Worm (Caenorhabditis elegans) whole organism, L4/young adult: ENCODE measurements around the gene dlg-1.

ENCODE experiments used
- W03F9.2 ChIP-seq: fragments of 150-350 bp; optimal IDR thresholded peaks from 2 replicates; lab custom pipeline; 2014; ENCODE audit warnings: missing biosample characterization, missing genetic modification characterization
- him-1 ChIP-seq: sonication (generic microtip); optimal IDR thresholded peaks from 2 replicates; lab custom pipeline; 2016; ENCODE audit warnings: missing genotype, missing genetic modification reagents, missing genetic modification characterization, missing compliant biosample characterization

- no peak for TF ChIP-seq him-1 (tag; lab: Kevin White, UChicago)
- no peak for TF ChIP-seq W03F9.2
Measured at ce11 chrX:5512227-5512626, 32.7 kb downstream of the dlg-1 start, which contains the start of gene T23F2.3.
